Worm (Caenorhabditis elegans): Measurements from ENCODE around the gene nlp-14.

The nlp-14 gene

ce11 chrX:8869112-8869675 is 50.0 kb downstream of the nlp-14 start, which contains the start of the genes ubc-22 and ubc-21:
ubc-22 (minus strand) TSS chrX:8869162.
ubc-21 (plus strand) TSS chrX:8869625.
- no peak for TF ChIP-seq ztf-22 (GFP tag; optimal IDR thresholded peaks at IDR 0.05)
- TF ChIP-seq ceh-27 (GFP tag; optimal IDR thresholded peaks at IDR 0.05) = no peak
- TF ChIP-seq die-1 (tag; optimal IDR thresholded peaks at IDR 0.05) = no peak
- no peak for TF ChIP-seq ceh-40 (GFP tag; IDR thresholded peaks at IDR 0.05)
- no peak for TF ChIP-seq F22D6.2 (tag; optimal IDR thresholded peaks at IDR 0.05)
- no peak for TF ChIP-seq nhr-120 (GFP tag; IDR thresholded peaks at IDR 0.05)
- no peak for TF ChIP-seq F57A8.1 (GFP tag; optimal IDR thresholded peaks at IDR 0.05)
- no peak for TF ChIP-seq Y67H2A.10 (GFP tag; conservative IDR thresholded peaks at IDR 0.05)
- no peak for TF ChIP-seq madf-8 (GFP tag; conservative IDR thresholded peaks at IDR 0.05)
- no peak for TF ChIP-seq rpc-1 (optimal IDR thresholded peaks at IDR 0.05)
- no peak for TF ChIP-seq rpc-1 (tag; optimal IDR thresholded peaks at IDR 0.05)
- no peak for TF ChIP-seq snpc-1.3 (tag; optimal IDR thresholded peaks at IDR 0.05; ENCODE audit: insufficient read depth)
- TF ChIP-seq Y79H2A.3 (GFP tag; conservative IDR thresholded peaks at IDR 0.05) = no peak
- TF ChIP-seq T26A5.8 (tag; optimal IDR thresholded peaks at IDR 0.05) = no peak
- TF ChIP-seq aptf-3 (GFP tag; IDR thresholded peaks at IDR 0.05) = no peak
- no peak for TF ChIP-seq K12H6.12 (tag; optimal IDR thresholded peaks at IDR 0.05)
- TF ChIP-seq madf-3 (GFP tag; IDR thresholded peaks at IDR 0.05) = no peak
- TF ChIP-seq ceh-100 (GFP tag; IDR thresholded peaks at IDR 0.05) = no peak
- no peak for TF ChIP-seq rcor-1 (GFP tag; IDR thresholded peaks at IDR 0.05)

Measured in whole organism, young adult.